Fruit fly (Drosophila melanogaster) whole organism, embryonic: ENCODE results near the gene stg1.
A peak's percentile ranks its signal among the peaks of the same experiment; 100 is the strongest.

Experiments
- Awh ChIP-seq: fragments of 200-800 bp; sonication (Bioruptor generic); IDR thresholded peaks from 2 replicates; pipeline ENCODE4, ENCODE4 v1.3.6; 2022; ENCODE audit warnings: missing biosample characterization, missing genetic modification characterization
- B-H1 ChIP-seq: fragments of 200-800 bp; sonication (Bioruptor generic); IDR thresholded peaks from 3 replicates; pipeline ENCODE4 v1.3.6; 2022; ENCODE audit warnings: missing biosample characterization, missing genetic modification characterization
- CG11456 ChIP-seq: fragments of 200-800 bp; sonication (Bioruptor generic); IDR thresholded peaks from 3 replicates; pipeline ENCODE4 v1.3.6; 2022; ENCODE audit warnings: missing biosample characterization, missing genetic modification characterization
- CG11560 ChIP-seq: fragments of 200-800 bp; sonication (Bioruptor generic); IDR thresholded peaks from 3 replicates; pipeline ENCODE4 v1.3.6; 2022; ENCODE audit warnings: missing biosample characterization, missing genetic modification characterization
- CG11723 ChIP-seq: fragments of 200-800 bp; sonication (Bioruptor generic); optimal IDR thresholded peaks from 2 replicates; lab custom pipeline; 2017; ENCODE audit warnings: missing biosample characterization, mild to moderate bottlenecking, missing genetic modification characterization
- CG13775 ChIP-seq: fragments of 200-800 bp; sonication (Bioruptor generic); optimal IDR thresholded peaks from 3 replicates; lab custom pipeline; 2017; ENCODE audit warnings: missing biosample characterization, mild to moderate bottlenecking, missing genetic modification characterization
- CG14441 ChIP-seq: fragments of 200-800 bp; sonication (Bioruptor generic); IDR thresholded peaks from 2 replicates; pipeline ENCODE4 v1.3.6; 2022; ENCODE audit warnings: missing biosample characterization, missing genetic modification characterization
- CG16779 ChIP-seq: fragments of 200-800 bp; sonication (Bioruptor generic); IDR thresholded peaks from 2 replicates; pipeline ENCODE4 v1.3.6; 2022; ENCODE audit warnings: missing biosample characterization, missing genetic modification characterization
- CG18619 ChIP-seq: fragments of 200-800 bp; sonication (Bioruptor generic); optimal IDR thresholded peaks from 3 replicates; lab custom pipeline; 2017; ENCODE audit warnings: missing biosample characterization, mild to moderate bottlenecking, missing genetic modification characterization
- CG2116 ChIP-seq: fragments of 200-800 bp; sonication (Bioruptor generic); optimal IDR thresholded peaks from 3 replicates; lab custom pipeline; 2018; ENCODE audit warnings: missing biosample characterization, mild to moderate bottlenecking, missing genetic modification characterization
- CG3065 ChIP-seq: fragments of 200-800 bp; sonication (Bioruptor generic); optimal IDR thresholded peaks from 2 replicates; lab custom pipeline; 2016; ENCODE audit warnings: missing biosample characterization, missing genetic modification characterization
- CG31365 ChIP-seq: fragments of 200-800 bp; sonication (Bioruptor generic); optimal IDR thresholded peaks from 2 replicates; lab custom pipeline; 2018; ENCODE audit warnings: missing biosample characterization, mild to moderate bottlenecking, missing genetic modification characterization
- CG3281 ChIP-seq: fragments of 200-800 bp; sonication (Bioruptor generic); optimal IDR thresholded peaks from 3 replicates; lab custom pipeline; 2017; ENCODE audit warnings: missing biosample characterization, mild to moderate bottlenecking, missing genetic modification characterization
- CG42726 ChIP-seq: fragments of 200-800 bp; sonication (Bioruptor generic); IDR thresholded peaks from 2 replicates; pipeline ENCODE4 v1.3.6; 2022; ENCODE audit warnings: missing biosample characterization, missing genetic modification characterization; ENCODE audit not compliant: partially characterized antibody
- CG43689 ChIP-seq: fragments of 200-800 bp; sonication (Bioruptor generic); IDR thresholded peaks from 2 replicates; pipeline ENCODE4 v1.3.6; 2022; ENCODE audit warnings: missing biosample characterization, missing genetic modification characterization
- CG4404 ChIP-seq: fragments of 200-800 bp; sonication (Bioruptor generic); IDR thresholded peaks from 2 replicates; pipeline ENCODE4 v1.3.6; 2022; ENCODE audit warnings: missing biosample characterization, missing genetic modification characterization
- CG6813 ChIP-seq: fragments of 200-800 bp; sonication (Bioruptor generic); optimal IDR thresholded peaks from 2 replicates; lab custom pipeline; 2017; ENCODE audit warnings: missing biosample characterization, missing genetic modification characterization, mild to moderate bottlenecking, moderate library complexity, missing genetic modification reagents
- CG7357 ChIP-seq: fragments of 200-800 bp; sonication (Bioruptor generic); IDR thresholded peaks from 3 replicates; pipeline ENCODE4 v1.3.6; 2022; ENCODE audit warnings: missing biosample characterization, missing genetic modification characterization
- CG7839 ChIP-seq: fragments of 200-800 bp; sonication (Bioruptor generic); optimal IDR thresholded peaks from 3 replicates; lab custom pipeline; 2018; ENCODE audit warnings: missing biosample characterization, mild to moderate bottlenecking, missing genetic modification characterization, moderate library complexity
- Dad ChIP-seq: fragments of 200-800 bp; sonication (Bioruptor generic); optimal IDR thresholded peaks from 3 replicates; lab custom pipeline; 2016; ENCODE audit warnings: missing biosample characterization, missing genetic modification characterization
- Dfd ChIP-seq, 2 experiments: fragments of >200 bp; optimal IDR thresholded peaks; 2 replicates each; lab custom pipeline; 2017; ENCODE audit warnings: missing biosample characterization in 2 of 2, missing genetic modification characterization in 2 of 2
- E2f2 ChIP-seq: fragments of 200-800 bp; sonication (Bioruptor generic); IDR thresholded peaks from 2 replicates; pipeline ENCODE4 v1.3.6; 2022; ENCODE audit warnings: missing biosample characterization, missing genetic modification characterization
- HLH54F ChIP-seq: fragments of 200-800 bp; sonication (Bioruptor generic); optimal IDR thresholded peaks from 3 replicates; lab custom pipeline; 2016; ENCODE audit warnings: missing biosample characterization, missing genetic modification characterization
- Hr39 ChIP-seq: fragments of >200 bp; optimal IDR thresholded peaks from 2 replicates; lab custom pipeline; 2017
- Lpt ChIP-seq: fragments of >200 bp; optimal IDR thresholded peaks from 2 replicates; lab custom pipeline; 2018; ENCODE audit warnings: missing biosample characterization, missing genetic modification characterization
- NfI ChIP-seq: fragments of 200-800 bp; sonication (Bioruptor generic); optimal IDR thresholded peaks from 3 replicates; lab custom pipeline; 2018; ENCODE audit warnings: missing biosample characterization, mild to moderate bottlenecking, missing genetic modification characterization, moderate library complexity
- Ptx1 ChIP-seq: fragments of 200-800 bp; sonication (Bioruptor generic); IDR thresholded peaks from 2 replicates; pipeline ENCODE4 v1.3.6; 2022; ENCODE audit warnings: missing biosample characterization, missing genetic modification characterization
- Sox100B ChIP-seq: fragments of 200-800 bp; sonication (Bioruptor generic); optimal IDR thresholded peaks from 3 replicates; lab custom pipeline; 2018; ENCODE audit warnings: missing biosample characterization, mild to moderate bottlenecking, missing genetic modification characterization
- YL-1 ChIP-seq: fragments of 200-800 bp; sonication (Bioruptor generic); optimal IDR thresholded peaks from 3 replicates; lab custom pipeline; 2017; ENCODE audit warnings: missing biosample characterization, mild to moderate bottlenecking, missing genetic modification characterization
- ase ChIP-seq: fragments of 200-800 bp; sonication (Bioruptor generic); IDR thresholded peaks from 3 replicates; pipeline ENCODE4 v1.3.6; 2022; ENCODE audit warnings: missing biosample characterization, missing genetic modification characterization
- chif ChIP-seq, 2 experiments: fragments of 200-800 bp; sonication (Bioruptor generic); optimal IDR thresholded peaks; 3 replicates each; lab custom pipeline; 2016; ENCODE audit warnings: missing biosample characterization in 2 of 2, missing genetic modification characterization in 2 of 2
- croc ChIP-seq: fragments of 200-800 bp; sonication (Bioruptor generic); conservative IDR thresholded peaks from 3 replicates; pipeline ENCODE4 v1.3.6; 2022; ENCODE audit warnings: missing biosample characterization, missing genetic modification characterization
- cwo ChIP-seq: fragments of 200-800 bp; sonication (Bioruptor generic); optimal IDR thresholded peaks from 3 replicates; lab custom pipeline; 2017; ENCODE audit warnings: missing biosample characterization, missing genetic modification characterization, mild to moderate bottlenecking, moderate library complexity, missing genetic modification reagents
- dati ChIP-seq: fragments of 200-800 bp; sonication (Bioruptor generic); IDR thresholded peaks from 2 replicates; pipeline ENCODE4 v1.3.6; 2022; ENCODE audit warnings: missing biosample characterization, missing genetic modification characterization
- emc ChIP-seq: fragments of 200-800 bp; sonication (Bioruptor generic); optimal IDR thresholded peaks from 2 replicates; lab custom pipeline; 2016; ENCODE audit warnings: missing biosample characterization, missing genetic modification characterization
- fru ChIP-seq: fragments of >200 bp; optimal IDR thresholded peaks from 2 replicates; lab custom pipeline; 2017
- gro ChIP-seq: fragments of 200-800 bp; sonication (Bioruptor generic); optimal IDR thresholded peaks from 2 replicates; lab custom pipeline; 2016; ENCODE audit warnings: missing biosample characterization, missing genetic modification characterization
- inv ChIP-seq: fragments of 200-800 bp; sonication (Bioruptor generic); IDR thresholded peaks from 2 replicates; pipeline ENCODE4 v1.3.6; 2022; ENCODE audit warnings: missing biosample characterization, missing genetic modification characterization; ENCODE audit not compliant: partially characterized antibody
- luna ChIP-seq: fragments of 200-800 bp; sonication (Bioruptor generic); optimal IDR thresholded peaks from 2 replicates; lab custom pipeline; 2016; ENCODE audit warnings: missing biosample characterization, missing genetic modification characterization
- pho ChIP-seq: fragments of 200-800 bp; sonication (Bioruptor generic); optimal IDR thresholded peaks from 2 replicates; lab custom pipeline; 2016; ENCODE audit warnings: missing biosample characterization, missing genetic modification characterization
- prd ChIP-seq, 3 experiments: fragments of >200 bp in 2 of 3; fragments of 200-800 bp in 1 of 3; sonication (Bioruptor generic) in 1 of 3; optimal IDR thresholded peaks in 2 of 3; IDR thresholded peaks in 1 of 3; 2 replicates in 2 of 3; 3 replicates in 1 of 3; pipeline versions ENCODE4 v1.3.6 to Lab custom; 2017 to 2022; ENCODE audit warnings: missing biosample characterization in 1 of 3, missing genetic modification characterization in 1 of 3
- repo ChIP-seq: fragments of 200-800 bp; sonication (Bioruptor generic); optimal IDR thresholded peaks from 2 replicates; lab custom pipeline; 2016; ENCODE audit warnings: missing biosample characterization, missing genetic modification characterization
- ro ChIP-seq: fragments of 200-800 bp; sonication (Bioruptor generic); IDR thresholded peaks from 2 replicates; pipeline ENCODE4 v1.3.6; 2022; ENCODE audit warnings: missing biosample characterization, missing genetic modification characterization
- salm ChIP-seq: fragments of 200-800 bp; sonication (Bioruptor generic); optimal IDR thresholded peaks from 2 replicates; lab custom pipeline; 2018; ENCODE audit warnings: missing biosample characterization, mild to moderate bottlenecking, missing genetic modification characterization
- sens ChIP-seq: fragments of 200-800 bp; sonication (Bioruptor generic); peaks from one replicate; lab custom pipeline; 2016; ENCODE audit warnings: missing biosample characterization, missing genetic modification characterization
- tgo ChIP-seq: fragments of 200-800 bp; sonication (Bioruptor generic); IDR thresholded peaks from 3 replicates; pipeline ENCODE4 v1.3.6; 2022; ENCODE audit warnings: missing biosample characterization, missing genetic modification characterization
- zfh2 ChIP-seq: fragments of 200-800 bp; sonication (Bioruptor generic); optimal IDR thresholded peaks from 2 replicates; lab custom pipeline; 2016; ENCODE audit warnings: missing biosample characterization, missing genetic modification characterization

Gene stg1

DNA sequence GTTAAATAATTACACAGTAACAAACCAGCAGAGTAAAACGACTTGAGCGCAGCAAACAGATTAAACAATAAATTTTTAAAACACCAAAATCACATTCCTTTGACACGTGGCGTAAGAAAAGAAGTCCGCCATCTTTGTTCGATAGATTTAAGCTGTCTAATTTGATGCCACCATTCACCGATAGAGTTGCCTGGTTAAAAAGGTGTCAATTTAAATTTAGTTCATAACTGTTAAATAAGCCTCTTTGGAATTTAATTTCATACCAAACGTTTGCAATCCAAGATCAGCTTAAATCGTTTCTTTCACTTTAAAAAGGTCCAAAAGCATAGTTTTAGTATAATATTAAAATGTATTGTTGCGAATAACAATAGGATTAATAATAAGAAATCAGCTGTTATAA lies 8.5 kb downstream of the stg1 start, which contains the start of gene CG15446:
Gene CG15446, minus strand, starts transcription at position 101 of the 400 bp plus-strand sequence.
- no peak for TF ChIP-seq fru (lab: Kevin White, UChicago)
- TF ChIP-seq sens (GFP tag; lab: Kevin White, UChicago) = peak; percentile 26
- TF ChIP-seq prd (optimal IDR thresholded peaks at IDR 0.05; lab: Kevin White, UChicago) = no peak
- TF ChIP-seq prd (GFP tag; IDR thresholded peaks at IDR 0.05; lab: Robert Waterston, UW) = no peak

DNA sequence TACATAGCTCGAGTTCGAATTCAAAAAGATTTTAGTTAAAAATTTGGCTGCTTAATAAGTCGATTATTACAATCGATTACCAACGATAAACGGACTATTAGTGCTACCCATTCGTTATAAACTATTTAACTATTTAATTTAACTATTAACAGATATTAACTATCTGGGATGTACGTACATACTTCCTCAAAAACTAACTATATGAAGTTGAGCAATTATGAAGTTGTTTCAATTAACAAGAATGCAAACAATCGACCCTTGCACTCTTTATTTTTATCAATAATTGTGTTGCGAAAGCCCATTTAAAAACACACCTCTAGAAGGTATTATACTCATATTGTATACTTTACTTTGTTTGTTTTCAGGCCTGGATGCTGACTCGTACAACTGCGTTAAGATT lies 12.6 kb downstream of the stg1 start, which contains the start of gene CG1503:
Gene CG1503, minus strand, starts transcription at position 101 of the 400 bp plus-strand sequence.
- TF ChIP-seq repo (GFP tag; lab: Kevin White, UChicago) = no peak

DNA sequence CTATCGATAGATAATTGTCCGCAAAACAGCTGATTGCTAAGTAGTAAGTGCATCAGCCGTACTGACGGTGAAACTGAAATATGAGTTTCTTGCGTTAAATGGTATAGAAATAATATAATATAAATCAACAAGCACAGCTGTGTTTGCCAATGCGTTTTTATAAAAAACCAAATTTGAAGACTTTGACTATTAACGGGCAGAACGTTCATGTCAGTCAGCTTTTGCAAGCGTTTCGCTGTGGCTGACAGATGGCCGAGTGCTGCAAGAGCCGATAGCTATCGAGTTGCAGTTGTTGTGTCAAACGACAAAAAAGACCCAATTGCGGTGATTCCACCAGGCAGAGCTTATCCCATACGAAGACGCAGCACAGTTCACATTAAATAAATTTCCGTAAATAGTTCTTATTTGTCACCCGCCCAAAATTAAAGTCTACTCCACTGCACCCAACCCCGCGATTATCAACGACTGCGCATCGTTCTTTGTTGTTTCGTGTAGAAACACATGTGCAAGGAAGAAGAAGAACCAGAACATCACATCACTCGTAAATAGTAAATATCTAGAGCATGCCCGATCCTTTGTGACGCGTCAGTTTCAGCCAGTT lies 23.3 kb downstream of the stg1 start, which contains the start of the genes unc and CG15445:
Gene unc, minus strand, starts transcription at position 51 of the 601 bp plus-strand sequence.
Gene CG15445, plus strand, starts transcription at position 296 of the 601 bp plus-strand sequence.
- TF ChIP-seq emc (GFP tag; lab: Kevin White, UChicago) (no peak), CG2116 (peak; percentile 49), chif (GFP tag; optimal IDR thresholded peaks at IDR 0.05; lab: Kevin White, UChicago) (peak in 1 of 2 experiments; percentile 23), ro (no peak), croc (GFP tag; lab: Robert Waterston, UW) (no peak), CG11456 (GFP tag; lab: Robert Waterston, UW) (0 out of 3 replicates have a peak, but pooled peaks have one; percentile 17), CG7357 (GFP tag; lab: Robert Waterston, UW) (0 out of 3 replicates have a peak, but pooled peaks have one; percentile 19), CG11560 (tag; lab: Robert Waterston, UW) (peak; percentile 33; the same call in 1 of the 3 replicates), Awh (no peak), CG11723 (no peak), NfI (GFP tag; lab: Kevin White, UChicago) (peak; percentile 20), CG14441 (GFP tag; lab: Robert Waterston, UW) (no peak), Lpt (no peak), zfh2 (peak; percentile 35), CG43689 (GFP tag; lab: Robert Waterston, UW) (no peak), E2f2 (GFP tag; lab: Robert Waterston, UW) (peak; percentile 75), cwo (GFP tag; lab: Kevin White, UChicago) (no peak), HLH54F (peak; percentile 10), dati (GFP tag; lab: Robert Waterston, UW) (no peak), CG7839 (tag; lab: Kevin White, UChicago) (no peak), CG31365 (tag; lab: Kevin White, UChicago) (no peak), CG42726 (GFP tag; lab: Robert Waterston, UW) (peak; percentile 96), CG16779 (GFP tag; lab: Robert Waterston, UW) (no peak), CG3281 (GFP tag; lab: Kevin White, UChicago) (no peak), Dfd (GFP tag; optimal IDR thresholded peaks at IDR 0.05; lab: Kevin White, UChicago) (no peak), CG6813 (GFP tag; lab: Kevin White, UChicago) (no peak), CG3065 (GFP tag; lab: Kevin White, UChicago) (no peak), CG18619 (GFP tag; lab: Kevin White, UChicago) (no peak), pho (GFP tag; lab: Kevin White, UChicago) (peak; percentile 13), Ptx1 (0 out of 2 replicates have a peak, but pooled peaks have one; percentile 8), YL-1 (GFP tag; lab: Kevin White, UChicago) (peak; percentile 53), B-H1 (GFP tag; lab: Robert Waterston, UW) (no peak), CG4404 (no peak), tgo (GFP tag; lab: Robert Waterston, UW) (no peak), Hr39 (lab: Kevin White, UChicago) (no peak), gro (GFP tag; lab: Kevin White, UChicago) (no peak), salm (tag; lab: Kevin White, UChicago) (no peak), inv (GFP tag; lab: Robert Waterston, UW) (peak; percentile 83), Sox100B (GFP tag; lab: Kevin White, UChicago) (no peak), CG13775 (GFP tag; lab: Kevin White, UChicago) (peak; percentile 5), luna (GFP tag; lab: Kevin White, UChicago) (no peak), ase (GFP tag; lab: Robert Waterston, UW) (no peak), Dad (GFP tag; lab: Kevin White, UChicago) (no peak)
